Worm (Caenorhabditis elegans): ENCODE data around the gene plk-1.

Gene plk-1

ce11 chrIII:8130177-8130902 is 29.2 kb downstream of the plk-1 start, which contains the start of the genes rpl-21 and C14B9.10 (continued):
- peak; percentile 78 for TF ChIP-seq dpl-1 (GFP tag; optimal IDR thresholded peaks at IDR 0.05)
- no peak for TF ChIP-seq skn-1 (tag; optimal IDR thresholded peaks at IDR 0.05)
- TF ChIP-seq spr-1 (tag; optimal IDR thresholded peaks at IDR 0.05), result peak; percentile 37
- TF ChIP-seq hmg-1.1 (GFP tag; IDR thresholded peaks at IDR 0.05), result peak; percentile 75
- TF ChIP-seq nhr-76 (tag; optimal IDR thresholded peaks at IDR 0.05), result no peak
- TF ChIP-seq unc-130 (GFP tag; optimal IDR thresholded peaks at IDR 0.05), result peak; percentile 84
- no peak for TF ChIP-seq lir-3 (tag; optimal IDR thresholded peaks at IDR 0.05)
- TF ChIP-seq aha-1 (tag), result peak; percentile 96
- TF ChIP-seq dmd-9 (GFP tag; IDR thresholded peaks at IDR 0.05), result peak; percentile 55; the same call in 1 of the 2 replicates
- peak in 1 of 2 experiments; percentile 38 for TF ChIP-seq hif-1 (tag; optimal IDR thresholded peaks at IDR 0.05)
- TF ChIP-seq T26A8.4 (GFP tag; IDR thresholded peaks at IDR 0.05), result peak; percentile 62; the same call in 1 of the 2 replicates
- no peak for TF ChIP-seq lin-15B (tag; optimal IDR thresholded peaks at IDR 0.05)
- 0 out of 2 replicates have a peak, but pooled peaks have one; percentile 27 for TF ChIP-seq lin-1 (GFP tag; IDR thresholded peaks at IDR 0.05)
- TF ChIP-seq nhr-25 (tag; optimal IDR thresholded peaks at IDR 0.05; ENCODE audit: borderline replicate concordance, insufficient read depth), result peak; percentile 47
- peak; percentile 77 for TF ChIP-seq nhr-6 (tag; optimal IDR thresholded peaks at IDR 0.05)
- peak; percentile 59 for TF ChIP-seq ama-1 (optimal IDR thresholded peaks at IDR 0.05)
- peak; percentile 55 for TF ChIP-seq nhr-102 (tag; optimal IDR thresholded peaks at IDR 0.05)
- TF ChIP-seq dmd-6 (GFP tag; IDR thresholded peaks at IDR 0.05), result peak; percentile 37; the same call in 1 of the 2 replicates
- TF ChIP-seq nhr-11 (tag; optimal IDR thresholded peaks at IDR 0.05), result peak; percentile 67
- no peak for TF ChIP-seq pha-4 (GFP tag; IDR thresholded peaks at IDR 0.05)
- TF ChIP-seq pha-4 (tag; optimal IDR thresholded peaks at IDR 0.05), result peak; percentile 51
- peak; percentile 36 for TF ChIP-seq nhr-48 (tag; optimal IDR thresholded peaks at IDR 0.05)
- peak; percentile 57 for TF ChIP-seq nhr-28 (tag; optimal IDR thresholded peaks at IDR 0.05)
- TF ChIP-seq egl-27 (tag; optimal IDR thresholded peaks at IDR 0.05), result no peak
- TF ChIP-seq dve-1 (tag; optimal IDR thresholded peaks at IDR 0.05; ENCODE audit: insufficient read depth), result peak; percentile 78
- peak; percentile 46 for TF ChIP-seq lin-13 (GFP tag; optimal IDR thresholded peaks at IDR 0.05)
- TF ChIP-seq T20F7.1 (GFP tag; optimal IDR thresholded peaks at IDR 0.05), result peak; percentile 79

DNA sequence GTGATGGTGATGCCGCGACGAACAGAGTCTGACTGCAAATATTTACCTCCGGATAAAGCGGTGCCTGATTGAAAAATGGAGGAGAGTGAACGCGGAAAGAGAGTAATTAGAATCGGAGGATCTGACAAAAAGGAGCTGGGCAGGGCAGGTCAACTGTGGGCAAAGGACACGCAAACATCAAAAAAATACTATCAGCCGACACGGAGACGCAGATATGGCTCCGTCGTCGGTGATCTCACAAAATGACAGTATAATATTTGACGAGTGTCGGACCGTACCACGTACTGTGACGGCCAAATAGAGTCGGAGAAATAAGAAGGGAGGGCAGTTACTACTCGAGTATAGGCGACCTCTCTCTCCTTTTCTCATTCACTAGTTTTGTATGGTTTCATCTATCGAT is 31.3 kb downstream of the plk-1 start:
- peak; percentile 6 for TF ChIP-seq mes-2 (tag; optimal IDR thresholded peaks at IDR 0.05; ENCODE audit: poor library complexity, severe bottlenecking)
- TF ChIP-seq nhr-76 (tag; optimal IDR thresholded peaks at IDR 0.05), result no peak
- TF ChIP-seq nhr-10 (tag; optimal IDR thresholded peaks at IDR 0.05), result no peak
- no peak for TF ChIP-seq daf-12 (tag; optimal IDR thresholded peaks at IDR 0.05)
- peak in 1 of 2 experiments; percentile 41 for TF ChIP-seq unc-62 (GFP tag; optimal IDR thresholded peaks at IDR 0.05 in 1 of 2)
- TF ChIP-seq unc-62 (tag; optimal IDR thresholded peaks at IDR 0.05), result no peak
- no peak for TF ChIP-seq attf-4 (tag; optimal IDR thresholded peaks at IDR 0.05)
- TF ChIP-seq Y105C5A.15 (GFP tag; IDR thresholded peaks at IDR 0.05), result no peak
- TF ChIP-seq nhr-28 (tag; optimal IDR thresholded peaks at IDR 0.05), result no peak
- no peak for TF ChIP-seq aly-2 (tag; optimal IDR thresholded peaks at IDR 0.05)
- TF ChIP-seq set-16 (GFP tag; IDR thresholded peaks at IDR 0.05), result no peak
- no peak for TF ChIP-seq saeg-2 (GFP tag; IDR thresholded peaks at IDR 0.05)
- TF ChIP-seq D1046.2 (GFP tag; IDR thresholded peaks at IDR 0.05), result no peak
- TF ChIP-seq php-3 (GFP tag; IDR thresholded peaks at IDR 0.05), result no peak
- no peak for TF ChIP-seq ceh-82 (tag; optimal IDR thresholded peaks at IDR 0.05)
- TF ChIP-seq Y5F2A.4 (GFP tag; optimal IDR thresholded peaks at IDR 0.05), result no peak
- 0 out of 2 replicates have a peak, but pooled peaks have one; percentile 16 for TF ChIP-seq egl-43 (GFP tag; IDR thresholded peaks at IDR 0.05)
- TF ChIP-seq lin-39 (tag; optimal IDR thresholded peaks at IDR 0.05), result no peak

All from whole organism, L4 larva.